Worm (Caenorhabditis elegans) whole organism, young adult: ENCODE results near the gene T28H11.8.
"Not testable (repeated sequence)": the region's sequence is repeated elsewhere in the genome, so short reads cannot be mapped to it uniquely, and the experiment has no call there.

Source experiments
- B0019.2 ChIP-seq: fragments of 200-800 bp; sonication (Bioruptor generic); conservative IDR thresholded peaks from 2 replicates; pipeline ENCODE4 v1.3.6; 2022; ENCODE audit warnings: missing genetic modification reagents, missing genetic modification characterization, missing compliant biosample characterization
- B0336.3 ChIP-seq: fragments of 200-800 bp; sonication (Bioruptor generic); IDR thresholded peaks from 2 replicates; pipeline ENCODE4 v1.3.6; 2022; ENCODE audit warnings: missing genetic modification characterization, missing compliant biosample characterization
- C17E4.6 ChIP-seq: fragments of 200-800 bp; sonication (Bioruptor generic); IDR thresholded peaks from 2 replicates; pipeline ENCODE4 v1.3.6; 2022; ENCODE audit warnings: missing genetic modification reagents, missing genetic modification characterization, missing compliant biosample characterization
- D2030.7 ChIP-seq: fragments of 200-800 bp; sonication (Bioruptor generic); IDR thresholded peaks from 2 replicates; pipeline ENCODE4 v1.3.6; 2022; ENCODE audit warnings: missing genetic modification reagents, missing genetic modification characterization, missing compliant biosample characterization
- F33H1.4 ChIP-seq: fragments of 200-800 bp; sonication (Bioruptor generic); IDR thresholded peaks from 2 replicates; pipeline ENCODE4 v1.3.6; 2022; ENCODE audit warnings: missing genetic modification reagents, missing genetic modification characterization, missing compliant biosample characterization
- F37B4.10 ChIP-seq: fragments of 200-800 bp; sonication (Bioruptor generic); IDR thresholded peaks from 2 replicates; pipeline ENCODE4 v1.3.6; 2022; ENCODE audit warnings: missing genetic modification characterization, missing compliant biosample characterization
- F39B2.1 ChIP-seq: fragments of 200-800 bp; sonication (Bioruptor generic); IDR thresholded peaks from 2 replicates; pipeline ENCODE4 v1.3.6; 2022; ENCODE audit warnings: missing genetic modification reagents, missing genetic modification characterization, missing compliant biosample characterization
- F55B11.4 ChIP-seq: sonication (generic microtip); optimal IDR thresholded peaks from 2 replicates; lab custom pipeline; 2016; ENCODE audit warnings: missing compliant biosample characterization, missing genetic modification characterization, borderline replicate concordance; ENCODE audit not compliant: insufficient read depth
- K11D2.4 ChIP-seq: fragments of 200-800 bp; sonication (Bioruptor generic); IDR thresholded peaks from 2 replicates; pipeline ENCODE4 v1.3.6; 2022; ENCODE audit warnings: missing genetic modification reagents, missing genetic modification characterization, missing compliant biosample characterization
- ZK185.1 ChIP-seq: sonication (generic microtip); optimal IDR thresholded peaks from 2 replicates; lab custom pipeline; 2016; ENCODE audit warnings: mild to moderate bottlenecking, missing genetic modification characterization, missing compliant biosample characterization; ENCODE audit not compliant: poor library complexity, severe bottlenecking
- aptf-2 ChIP-seq: fragments of 200-800 bp; sonication (Bioruptor generic); conservative IDR thresholded peaks from 2 replicates; pipeline ENCODE4 v1.3.6; 2022; ENCODE audit warnings: missing genetic modification reagents, missing genetic modification characterization, missing compliant biosample characterization
- atf-7 ChIP-seq: sonication (generic microtip); optimal IDR thresholded peaks from 2 replicates; lab custom pipeline; 2017; ENCODE audit warnings: mild to moderate bottlenecking, missing genetic modification characterization, missing compliant biosample characterization
- cebp-1 ChIP-seq, 2 experiments: fragments of 200-800 bp in 1 of 2; sonication (Bioruptor generic) in 1 of 2; sonication (generic microtip) in 1 of 2; IDR thresholded peaks in 1 of 2; optimal IDR thresholded peaks in 1 of 2; 2 replicates each; pipeline versions ENCODE4 v1.3.6 to Lab custom; 2017 to 2022; ENCODE audit warnings: missing compliant biosample characterization in 2 of 2, missing genetic modification characterization in 2 of 2, mild to moderate bottlenecking in 1 of 2, missing genetic modification reagents in 1 of 2, moderate library complexity in 1 of 2
- ceh-27 ChIP-seq: fragments of 200-800 bp; sonication (Bioruptor generic); optimal IDR thresholded peaks from 2 replicates; lab custom pipeline; 2018; ENCODE audit warnings: mild to moderate bottlenecking, missing genetic modification characterization, moderate library complexity, missing compliant biosample characterization
- ceh-40 ChIP-seq: fragments of 200-800 bp; sonication (Bioruptor generic); IDR thresholded peaks from 2 replicates; pipeline ENCODE4 v1.3.6; 2022; ENCODE audit warnings: missing genetic modification characterization, missing compliant biosample characterization
- ceh-58 ChIP-seq: fragments of 200-800 bp; sonication (Bioruptor generic); IDR thresholded peaks from 2 replicates; pipeline ENCODE4 v1.3.6; 2022; ENCODE audit warnings: missing genetic modification characterization, missing compliant biosample characterization
- ceh-91 ChIP-seq: fragments of 200-800 bp; sonication (Bioruptor generic); IDR thresholded peaks from 2 replicates; pipeline ENCODE4 v1.3.6; 2022; ENCODE audit warnings: missing genetic modification reagents, missing genetic modification characterization, missing compliant biosample characterization
- chd-7 ChIP-seq: sonication (generic microtip); optimal IDR thresholded peaks from 2 replicates; lab custom pipeline; 2016; ENCODE audit warnings: mild to moderate bottlenecking, missing genetic modification characterization, moderate library complexity, missing compliant biosample characterization
- dox-1 ChIP-seq: fragments of 200-800 bp; sonication (Bioruptor generic); IDR thresholded peaks from 2 replicates; pipeline ENCODE4 v1.3.6; 2022; ENCODE audit warnings: missing genetic modification reagents, missing genetic modification characterization, missing compliant biosample characterization
- dpff-1 ChIP-seq: sonication (generic microtip); optimal IDR thresholded peaks from 2 replicates; lab custom pipeline; 2017; ENCODE audit warnings: mild to moderate bottlenecking, missing genetic modification characterization, missing compliant biosample characterization
- egrh-3 ChIP-seq: fragments of 200-800 bp; sonication (Bioruptor generic); IDR thresholded peaks from 2 replicates; pipeline ENCODE4 v1.3.6; 2022; ENCODE audit warnings: missing genetic modification reagents, missing genetic modification characterization, missing compliant biosample characterization
- ets-4 ChIP-seq: fragments of 200-800 bp; sonication (Bioruptor generic); optimal IDR thresholded peaks from 2 replicates; lab custom pipeline; 2018; ENCODE audit warnings: mild to moderate bottlenecking, missing genetic modification characterization, missing compliant biosample characterization
- hlh-26 ChIP-seq: fragments of 200-800 bp; sonication (Bioruptor generic); conservative IDR thresholded peaks from 2 replicates; pipeline ENCODE4 v1.3.6; 2022; ENCODE audit warnings: missing genetic modification reagents, missing genetic modification characterization, missing compliant biosample characterization
- hmg-1.2 ChIP-seq: fragments of 200-800 bp; sonication (Bioruptor generic); IDR thresholded peaks from 2 replicates; pipeline ENCODE4 v1.3.6; 2022; ENCODE audit warnings: missing genetic modification reagents, missing genetic modification characterization, missing compliant biosample characterization
- hrde-1 ChIP-seq: sonication (generic microtip); optimal IDR thresholded peaks from 2 replicates; lab custom pipeline; 2016; ENCODE audit warnings: missing genetic modification characterization, mild to moderate bottlenecking, missing compliant biosample characterization, moderate library complexity, missing genotype, missing genetic modification reagents, borderline replicate concordance
- let-607 ChIP-seq, 2 experiments: fragments of 200-800 bp in 1 of 2; sonication (Bioruptor generic) in 1 of 2; sonication (generic microtip) in 1 of 2; optimal IDR thresholded peaks; 2 replicates each; lab custom pipeline; 2016 to 2018; ENCODE audit warnings: mild to moderate bottlenecking in 2 of 2, missing compliant biosample characterization in 2 of 2, missing genetic modification characterization in 2 of 2, moderate library complexity in 2 of 2, missing genotype in 1 of 2
- lin-26 ChIP-seq: fragments of 200-800 bp; sonication (Bioruptor generic); IDR thresholded peaks from 2 replicates; pipeline ENCODE4 v1.3.6; 2022; ENCODE audit warnings: missing genetic modification reagents, missing genetic modification characterization, missing compliant biosample characterization
- madf-6 ChIP-seq: fragments of 200-800 bp; sonication (Bioruptor generic); IDR thresholded peaks from 2 replicates; pipeline ENCODE4 v1.3.6; 2022; ENCODE audit warnings: missing genetic modification reagents, missing genetic modification characterization, missing compliant biosample characterization
- nfyb-1 ChIP-seq: fragments of 200-800 bp; sonication (Bioruptor generic); IDR thresholded peaks from 2 replicates; pipeline ENCODE4 v1.3.6; 2022; ENCODE audit warnings: missing genetic modification reagents, missing genetic modification characterization, missing compliant biosample characterization
- nhr-120 ChIP-seq: fragments of 200-800 bp; sonication (Bioruptor generic); IDR thresholded peaks from 2 replicates; pipeline ENCODE4 v1.3.6; 2022; ENCODE audit warnings: missing genetic modification characterization, missing compliant biosample characterization
- nhr-80 ChIP-seq: sonication (generic microtip); optimal IDR thresholded peaks from 2 replicates; lab custom pipeline; 2016; ENCODE audit warnings: missing genetic modification characterization, missing compliant biosample characterization
- nhr-90 ChIP-seq: sonication (generic microtip); optimal IDR thresholded peaks from 2 replicates; lab custom pipeline; 2016; ENCODE audit warnings: missing genotype, mild to moderate bottlenecking, missing genetic modification characterization, missing compliant biosample characterization
- pbrm-1 ChIP-seq: fragments of 200-800 bp; sonication (Bioruptor generic); IDR thresholded peaks from 2 replicates; pipeline ENCODE4 v1.3.6; 2022; ENCODE audit warnings: missing genetic modification reagents, missing genetic modification characterization, missing compliant biosample characterization
- snpc-1.1 ChIP-seq: sonication (generic microtip); optimal IDR thresholded peaks from 2 replicates; lab custom pipeline; 2017; ENCODE audit warnings: missing genetic modification characterization, mild to moderate bottlenecking, missing compliant biosample characterization, antibody characterized with exemption, moderate library complexity, missing genotype, missing genetic modification reagents; ENCODE audit not compliant: insufficient read depth
- snpc-3.4 ChIP-seq: sonication (generic microtip); optimal IDR thresholded peaks from 2 replicates; lab custom pipeline; 2017; ENCODE audit warnings: missing genetic modification characterization, mild to moderate bottlenecking, missing compliant biosample characterization, antibody characterized with exemption, moderate library complexity, missing genotype, missing genetic modification reagents
- unc-130 ChIP-seq: sonication (generic microtip); optimal IDR thresholded peaks from 2 replicates; lab custom pipeline; 2016; ENCODE audit warnings: missing genetic modification reagents, missing genetic modification characterization, missing compliant biosample characterization
- unc-62 ChIP-seq: fragments of 150-350 bp; optimal IDR thresholded peaks from 2 replicates; lab custom pipeline; 2014; ENCODE audit warnings: missing biosample characterization, missing genetic modification reagents, missing genetic modification characterization
- ztf-18 ChIP-seq: sonication (generic microtip); optimal IDR thresholded peaks from 2 replicates; lab custom pipeline; 2016; ENCODE audit warnings: missing genotype, mild to moderate bottlenecking, missing genetic modification characterization, missing compliant biosample characterization
- ztf-26 ChIP-seq: sonication (generic microtip); optimal IDR thresholded peaks from 2 replicates; lab custom pipeline; 2017; ENCODE audit warnings: missing genetic modification characterization, missing compliant biosample characterization

T28H11.8 gene

ce11 chrIV:5063297-5063696 lies 42.9 kb upstream of the T28H11.8 start (continued):
- TF ChIP-seq dox-1 (GFP tag; lab: Robert Waterston, UW) (no peak; the same call in none of the 2 replicates), F37B4.10 (GFP tag; lab: Robert Waterston, UW) (no peak), K11D2.4 (GFP tag; lab: Robert Waterston, UW) (no peak), unc-62 (GFP tag; lab: Kevin White, UChicago) (no peak), lin-26 (GFP tag; lab: Robert Waterston, UW) (no peak; the same call in 1 of the 2 replicates), ceh-27 (GFP tag; lab: Kevin White, UChicago) (no peak), ets-4 (no peak), nhr-80 (tag; lab: Kevin White, UChicago) (no peak), madf-6 (GFP tag; lab: Robert Waterston, UW) (peak; percentile 63), snpc-3.4 (tag; lab: Kevin White, UChicago) (peak; percentile 57), cebp-1 (GFP tag; IDR thresholded peaks at IDR 0.05; lab: Robert Waterston, UW) (no peak), cebp-1 (tag; optimal IDR thresholded peaks at IDR 0.05; lab: Kevin White, UChicago) (no peak), egrh-3 (no peak), nhr-120 (GFP tag; lab: Robert Waterston, UW) (no peak), ceh-91 (GFP tag; lab: Robert Waterston, UW) (0 out of 2 replicates have a peak, but pooled peaks have one; percentile 30), let-607 (tag; optimal IDR thresholded peaks at IDR 0.05; lab: Kevin White, UChicago) (no peak), unc-130 (GFP tag; lab: Kevin White, UChicago) (no peak), B0019.2 (no peak), C17E4.6 (GFP tag; lab: Robert Waterston, UW) (no peak), dpff-1 (no peak), snpc-1.1 (peak; percentile 93), F33H1.4 (GFP tag; lab: Robert Waterston, UW) (peak; percentile 38), chd-7 (tag; lab: Kevin White, UChicago) (no peak), pbrm-1 (peak; percentile 65; the same call in 1 of the 2 replicates)
- TF ChIP-seq, all 124 proteins: peak for 26

DNA sequence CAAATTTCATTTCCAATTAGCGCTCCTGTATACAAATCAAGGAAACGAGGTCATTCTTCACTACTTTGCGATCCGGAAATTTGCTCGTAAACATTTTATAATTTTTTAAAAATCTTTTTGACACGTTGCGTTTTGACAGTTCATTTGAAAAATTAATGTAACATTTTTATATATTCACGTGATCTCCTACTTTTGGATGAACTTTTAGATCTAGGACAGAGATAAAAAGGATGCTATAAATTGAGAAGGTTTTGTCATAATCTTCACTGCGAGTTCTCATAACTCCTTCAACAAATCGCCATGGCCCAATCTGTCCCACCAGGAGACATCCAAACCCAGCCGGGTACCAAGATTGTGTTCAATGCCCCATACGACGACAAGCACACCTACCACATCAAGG lies 41.8 kb upstream of the T28H11.8 start, which contains the start of gene msp-57:
Gene msp-57 (plus strand): TSS at position 301 of the 400 bp plus-strand sequence.
- TF ChIP-seq ztf-26 (tag; lab: Kevin White, UChicago); K11D2.4 (GFP tag; lab: Robert Waterston, UW); ceh-58 (GFP tag; lab: Robert Waterston, UW): not testable (repeated sequence)

ce11 chrIV:5060984-5061383 lies 40.6 kb upstream of the T28H11.8 start, which contains the start of gene C09B9.7:
Gene C09B9.7 (minus strand): TSS chrIV:5061084.
- no peak for TF ChIP-seq D2030.7 (GFP tag; lab: Robert Waterston, UW)
- TF ChIP-seq ztf-18 (tag; lab: Kevin White, UChicago): no peak
- no peak for TF ChIP-seq ceh-40 (GFP tag; lab: Robert Waterston, UW)
- no peak for TF ChIP-seq ZK185.1 (tag; lab: Kevin White, UChicago)
- no peak for TF ChIP-seq unc-62 (GFP tag; lab: Kevin White, UChicago)
- no peak for TF ChIP-seq cebp-1 (GFP tag; IDR thresholded peaks at IDR 0.05; lab: Robert Waterston, UW)
- TF ChIP-seq cebp-1 (tag; optimal IDR thresholded peaks at IDR 0.05; lab: Kevin White, UChicago): no peak
- no peak for TF ChIP-seq hmg-1.2 (GFP tag; lab: Robert Waterston, UW)
- no peak for TF ChIP-seq F55B11.4 (tag; lab: Kevin White, UChicago)
- TF ChIP-seq B0336.3 (GFP tag; lab: Robert Waterston, UW): no peak
- TF ChIP-seq nhr-80 (tag; lab: Kevin White, UChicago): no peak
- no peak for TF ChIP-seq F39B2.1 (GFP tag; lab: Robert Waterston, UW)
- TF ChIP-seq atf-7 (tag; lab: Kevin White, UChicago): no peak
- no peak for TF ChIP-seq hlh-26
- no peak for TF ChIP-seq nhr-90 (tag; lab: Kevin White, UChicago)
- no peak for TF ChIP-seq aptf-2 (GFP tag; lab: Robert Waterston, UW)
- no peak for TF ChIP-seq nfyb-1 (GFP tag; lab: Robert Waterston, UW)
- no peak for TF ChIP-seq hrde-1 (tag; lab: Kevin White, UChicago)
